Fruit fly (Drosophila melanogaster): Measurements from ENCODE around the gene CG6324.

The CG6324 gene

DNA sequence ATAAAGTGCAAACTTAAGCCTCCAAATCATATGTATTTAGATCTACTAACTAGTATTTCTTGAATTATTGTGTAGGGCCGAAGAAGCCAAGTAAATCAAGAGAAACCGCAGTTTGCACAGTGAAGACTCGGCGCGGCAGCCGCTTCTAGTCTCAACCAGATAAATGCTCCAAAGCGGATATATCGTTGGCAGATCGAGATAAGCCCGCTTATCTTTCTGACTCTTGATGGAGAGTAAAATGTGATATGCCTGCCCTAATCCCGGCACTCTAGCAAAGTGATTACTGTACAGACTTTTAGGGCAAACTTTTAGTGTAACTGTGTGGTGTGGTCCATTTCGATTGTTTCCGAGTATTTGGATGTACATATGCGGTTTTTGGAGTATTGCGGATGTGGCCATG lies 27.1 kb upstream of the CG6324 start (continued):
- TF ChIP-seq Sox15 (GFP tag; optimal IDR thresholded peaks at IDR 0.05) (peak; percentile 3), CG9139 (GFP tag; optimal IDR thresholded peaks at IDR 0.05) (no peak), ss (GFP tag; optimal IDR thresholded peaks at IDR 0.05) (no peak), CG4318 (GFP tag; optimal IDR thresholded peaks at IDR 0.05) (peak; percentile 1), pdm3 (GFP tag; optimal IDR thresholded peaks at IDR 0.05) (no peak), fd59A (GFP tag; optimal IDR thresholded peaks at IDR 0.05) (no peak), CG11762 (GFP tag; optimal IDR thresholded peaks at IDR 0.05; ENCODE audit: insufficient read depth) (no peak), CG3032 (tag; optimal IDR thresholded peaks at IDR 0.05) (no peak), acj6 (GFP tag; optimal IDR thresholded peaks at IDR 0.05) (no peak)

DNA sequence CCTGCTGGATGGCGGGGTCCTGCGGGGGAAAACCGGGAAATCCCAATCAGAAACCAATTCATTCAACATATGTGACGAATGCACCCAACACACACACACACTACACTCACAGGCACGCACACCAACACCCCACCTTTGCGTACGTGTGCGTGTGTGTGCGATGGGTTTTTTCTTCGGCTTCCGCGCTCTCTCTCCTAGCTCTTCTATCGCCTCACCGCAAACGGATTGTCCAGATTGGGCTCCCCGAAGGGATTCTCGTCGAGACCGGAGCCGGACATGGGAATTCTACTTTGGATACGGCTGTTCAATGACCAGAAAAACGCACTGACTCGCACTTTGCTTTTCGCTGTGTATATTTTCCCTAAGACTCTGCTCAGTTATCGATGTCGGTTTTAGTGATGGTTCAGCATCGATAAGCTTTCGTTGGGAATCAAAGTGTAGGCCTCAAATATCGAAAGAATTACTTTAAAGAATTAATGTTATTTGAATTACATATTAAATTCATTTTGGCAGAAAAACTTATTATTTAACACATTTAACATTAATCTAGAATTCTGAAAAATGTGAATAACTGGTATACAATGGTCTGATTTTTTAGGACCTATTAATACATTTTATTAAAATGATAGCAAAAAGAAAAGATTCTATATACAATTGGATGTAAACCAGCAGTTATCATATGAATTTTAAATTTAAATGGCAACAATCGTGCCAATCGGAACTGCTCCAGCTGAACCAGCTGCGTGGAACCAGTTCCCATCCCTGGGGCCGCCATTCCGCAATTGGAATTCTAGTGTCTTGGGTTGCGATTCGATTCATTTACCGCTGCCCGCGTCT lies 26.2 kb upstream of the CG6324 start, which contains the start of the genes Scamp and Ahcy:
TSS of gene Scamp (minus strand) at position 394 of the 837 bp plus-strand sequence.
TSS of gene Ahcy (plus strand) at position 772 of the 837 bp plus-strand sequence.
- TF ChIP-seq CG31627 (GFP tag; optimal IDR thresholded peaks at IDR 0.05), result no peak
- TF ChIP-seq CG3032 (tag; optimal IDR thresholded peaks at IDR 0.05), result no peak
- TF ChIP-seq Sox102F (GFP tag; optimal IDR thresholded peaks at IDR 0.05), result peak; percentile 26
- TF ChIP-seq dac (GFP tag; optimal IDR thresholded peaks at IDR 0.05), result no peak
- no peak for TF ChIP-seq Gug (GFP tag; IDR thresholded peaks at IDR 0.05)
- TF ChIP-seq CG6854 (GFP tag; optimal IDR thresholded peaks at IDR 0.05), result no peak
- TF ChIP-seq CG4318 (GFP tag; optimal IDR thresholded peaks at IDR 0.05), result no peak
- TF ChIP-seq cyc (GFP tag; optimal IDR thresholded peaks at IDR 0.05), result peak; percentile 24
- no peak for TF ChIP-seq Blimp-1 (GFP tag; optimal IDR thresholded peaks at IDR 0.05)
- no peak for TF ChIP-seq CG8319 (GFP tag; optimal IDR thresholded peaks at IDR 0.05)
- TF ChIP-seq CG32006 (GFP tag; optimal IDR thresholded peaks at IDR 0.05), result no peak
- 0 out of 3 replicates have a peak, but pooled peaks have one; percentile 12 for TF ChIP-seq CG6163 (GFP tag; IDR thresholded peaks at IDR 0.05)
- TF ChIP-seq CG16779 (tag; optimal IDR thresholded peaks at IDR 0.05), result peak; percentile 10
- TF ChIP-seq CG10669 (GFP tag; optimal IDR thresholded peaks at IDR 0.05), result no peak
- no peak for TF ChIP-seq net (GFP tag; optimal IDR thresholded peaks at IDR 0.05)
- no peak for TF ChIP-seq CG7368 (GFP tag; optimal IDR thresholded peaks at IDR 0.05)
- TF ChIP-seq Ets21C (GFP tag; optimal IDR thresholded peaks at IDR 0.05), result peak; percentile 10
- TF ChIP-seq CG6792 (GFP tag; optimal IDR thresholded peaks at IDR 0.05), result no peak
- peak; percentile 28 for TF ChIP-seq lz (GFP tag; optimal IDR thresholded peaks at IDR 0.05)
- TF ChIP-seq CG6808 (GFP tag; optimal IDR thresholded peaks at IDR 0.05), result no peak
- no peak for TF ChIP-seq fd59A (GFP tag; optimal IDR thresholded peaks at IDR 0.05)
- TF ChIP-seq salr (GFP tag; optimal IDR thresholded peaks at IDR 0.05), result no peak
- peak; percentile 41 for TF ChIP-seq svp (GFP tag)
- TF ChIP-seq eg (GFP tag; IDR thresholded peaks at IDR 0.05), result no peak
- no peak for TF ChIP-seq Sox15 (GFP tag; optimal IDR thresholded peaks at IDR 0.05)
- TF ChIP-seq pdm3 (GFP tag; optimal IDR thresholded peaks at IDR 0.05), result peak; percentile 26
- TF ChIP-seq Smox (GFP tag; optimal IDR thresholded peaks at IDR 0.05), result peak; percentile 28
- peak; percentile 26 for TF ChIP-seq CG3919 (GFP tag; optimal IDR thresholded peaks at IDR 0.05)
- TF ChIP-seq CG9139 (GFP tag; optimal IDR thresholded peaks at IDR 0.05), result no peak
- peak; percentile 54 for TF ChIP-seq Eip78C (GFP tag)
- peak; percentile 45 for TF ChIP-seq Met (GFP tag; optimal IDR thresholded peaks at IDR 0.05)
- TF ChIP-seq Lpt (GFP tag; optimal IDR thresholded peaks at IDR 0.05), result no peak
- TF ChIP-seq CG10631 (GFP tag; optimal IDR thresholded peaks at IDR 0.05), result peak; percentile 26
- peak; percentile 4 for TF ChIP-seq achi (GFP tag; optimal IDR thresholded peaks at IDR 0.05)
- 0 out of 2 replicates have a peak, but pooled peaks have one; percentile 32 for TF ChIP-seq CG15336 (GFP tag; IDR thresholded peaks at IDR 0.05)
- peak; percentile 12 for TF ChIP-seq acj6 (GFP tag; optimal IDR thresholded peaks at IDR 0.05)
- TF ChIP-seq topi (GFP tag; optimal IDR thresholded peaks at IDR 0.05), result no peak
- TF ChIP-seq CG6276 (GFP tag; optimal IDR thresholded peaks at IDR 0.05), result no peak
- no peak for TF ChIP-seq Eip93F (GFP tag; optimal IDR thresholded peaks at IDR 0.05)
- TF ChIP-seq vri (GFP tag; optimal IDR thresholded peaks at IDR 0.05), result no peak
- TF ChIP-seq Hr4 (GFP tag; optimal IDR thresholded peaks at IDR 0.05), result peak; percentile 32
- TF ChIP-seq Hr39 (GFP tag; optimal IDR thresholded peaks at IDR 0.05), result peak; percentile 26
- peak; percentile 27 for TF ChIP-seq OdsH (GFP tag; optimal IDR thresholded peaks at IDR 0.05)
- TF ChIP-seq Hr38 (GFP tag; optimal IDR thresholded peaks at IDR 0.05), result no peak
- TF ChIP-seq dsx (GFP tag; optimal IDR thresholded peaks at IDR 0.05; ENCODE audit: poor library complexity, severe bottlenecking), result no peak

Data from whole organism, prepupa.